Worm (Caenorhabditis elegans) whole organism, L2 larva: Measurements from ENCODE around the gene slc-36.3.

Source experiments
- nhr-11 ChIP-seq: fragments of 150-350 bp; optimal IDR thresholded peaks from 2 replicates; lab custom pipeline; 2014; ENCODE audit warnings: missing biosample characterization, missing genetic modification characterization
- unc-55 ChIP-seq: fragments of 150-350 bp; sonication (generic microtip); optimal IDR thresholded peaks from 3 replicates; lab custom pipeline; 2014; ENCODE audit warnings: missing biosample characterization, missing genetic modification reagents, missing genetic modification characterization

DNA sequence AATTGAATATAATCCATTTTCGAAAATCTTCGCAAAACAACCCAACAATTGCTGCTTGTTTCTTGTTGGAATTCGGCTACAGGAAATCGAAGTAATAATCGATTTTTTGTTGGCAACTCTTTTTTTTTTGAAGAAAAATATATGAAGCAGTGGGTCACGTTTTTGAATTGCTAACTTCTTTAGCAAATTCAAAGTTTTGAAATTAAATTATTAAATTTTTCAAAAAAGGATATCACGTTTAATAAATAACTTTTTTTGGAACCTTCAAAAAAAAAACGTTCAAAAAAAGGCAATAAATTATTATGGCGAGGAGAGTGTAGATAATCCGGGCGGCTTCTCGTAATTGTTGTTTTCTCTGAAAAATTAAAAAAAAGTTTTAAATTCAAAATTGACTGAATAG, 7.8 kb downstream of the slc-36.3 start, which contains the start of gene Y38H6C.15:
- TF ChIP-seq unc-55 (GFP tag; lab: Kevin White, UChicago) (no peak), nhr-11 (tag; lab: Kevin White, UChicago) (no peak)
